Fruit fly (Drosophila melanogaster) whole organism, prepupa: ENCODE data around the gene hng2.
A peak's percentile ranks its signal among the peaks of the same experiment; 100 is the strongest.

ENCODE experiments used
- CG6854 ChIP-seq: fragments of 200-800 bp; sonication (Bioruptor generic); optimal IDR thresholded peaks from 2 replicates; lab custom pipeline; 2017; ENCODE audit warnings: missing biosample characterization, mild to moderate bottlenecking, missing genetic modification characterization
- CG8632 ChIP-seq: fragments of 200-800 bp; sonication (Bioruptor generic); optimal IDR thresholded peaks from 3 replicates; lab custom pipeline; 2016; ENCODE audit warnings: missing biosample characterization, missing genetic modification characterization
- Sox15 ChIP-seq: fragments of 200-800 bp; sonication (Bioruptor generic); optimal IDR thresholded peaks from 3 replicates; lab custom pipeline; 2016; ENCODE audit warnings: missing biosample characterization, missing genetic modification characterization
- esn ChIP-seq: fragments of 200-800 bp; sonication (Bioruptor generic); optimal IDR thresholded peaks from 2 replicates; lab custom pipeline; 2016; ENCODE audit warnings: missing biosample characterization, mild to moderate bottlenecking, missing genetic modification characterization, moderate library complexity

DNA sequence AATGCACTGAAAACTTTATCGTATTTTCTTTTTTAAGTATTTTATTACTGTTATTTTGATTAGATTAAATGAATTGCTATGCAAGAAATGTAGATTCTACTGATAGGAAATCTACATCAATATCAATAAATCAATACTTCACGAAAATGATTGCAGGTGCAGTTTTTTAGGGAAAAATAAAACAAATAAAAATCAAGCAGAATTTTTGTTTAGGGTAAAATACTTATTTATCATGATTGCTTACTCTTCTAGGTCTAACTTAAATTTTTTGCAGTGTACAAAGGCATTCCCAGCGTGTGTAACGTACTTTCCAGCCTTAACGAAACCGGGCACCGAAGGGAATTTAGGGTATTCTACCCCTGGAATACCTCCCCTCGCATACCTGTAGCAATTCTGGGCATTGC lies 2.4 kb downstream of the hng2 start:
- TF ChIP-seq esn (GFP tag; lab: Kevin White, UChicago) (peak; percentile 80), CG8632 (GFP tag; lab: Kevin White, UChicago) (peak; percentile 62), Sox15 (peak; percentile 40), CG6854 (no peak)
